Fruit fly (Drosophila melanogaster) whole organism, embryonic: Measurements from ENCODE around the gene Lsp2.

Experiments
- ATbp ChIP-seq: fragments of 200-800 bp; sonication (Bioruptor generic); optimal IDR thresholded peaks from 2 replicates; lab custom pipeline; 2017; ENCODE audit warnings: missing biosample characterization, mild to moderate bottlenecking, missing genetic modification characterization, missing genetic modification reagents
- Adf1 ChIP-seq: fragments of 200-800 bp; sonication (Bioruptor generic); IDR thresholded peaks from 2 replicates; pipeline ENCODE4 v1.3.6; 2022; ENCODE audit warnings: missing biosample characterization, missing genetic modification characterization
- Awh ChIP-seq: fragments of 200-800 bp; sonication (Bioruptor generic); IDR thresholded peaks from 2 replicates; pipeline ENCODE4, ENCODE4 v1.3.6; 2022; ENCODE audit warnings: missing biosample characterization, missing genetic modification characterization
- CG11504 ChIP-seq: fragments of 200-800 bp; sonication (Bioruptor generic); optimal IDR thresholded peaks from 3 replicates; lab custom pipeline; 2019; ENCODE audit warnings: missing biosample characterization, mild to moderate bottlenecking, missing genetic modification characterization, moderate library complexity
- CG11695 ChIP-seq: fragments of 200-800 bp; sonication (Bioruptor generic); IDR thresholded peaks from 3 replicates; pipeline ENCODE4 v1.3.6; 2022; ENCODE audit warnings: missing biosample characterization, missing genetic modification characterization
- CG12071 ChIP-seq: fragments of 200-800 bp; sonication (Bioruptor generic); optimal IDR thresholded peaks from 3 replicates; lab custom pipeline; 2018; ENCODE audit warnings: missing biosample characterization, mild to moderate bottlenecking, missing genetic modification characterization
- CG12769 ChIP-seq: fragments of 200-800 bp; sonication (Bioruptor generic); optimal IDR thresholded peaks from 2 replicates; lab custom pipeline; 2019; ENCODE audit warnings: missing biosample characterization, mild to moderate bottlenecking, missing genetic modification characterization, moderate library complexity
- CG13296 ChIP-seq: fragments of 200-800 bp; sonication (Bioruptor generic); optimal IDR thresholded peaks from 3 replicates; lab custom pipeline; 2018; ENCODE audit warnings: missing biosample characterization, mild to moderate bottlenecking, missing genetic modification characterization
- CG14014 ChIP-seq: fragments of 200-800 bp; sonication (Bioruptor generic); IDR thresholded peaks from 2 replicates; pipeline ENCODE4 v1.3.6; 2022; ENCODE audit warnings: missing biosample characterization, missing genetic modification characterization
- CG14667 ChIP-seq: fragments of 200-800 bp; sonication (Bioruptor generic); IDR thresholded peaks from 2 replicates; pipeline ENCODE4 v1.3.6; 2022; ENCODE audit warnings: missing biosample characterization, missing genetic modification characterization
- CG15514 ChIP-seq: fragments of 200-800 bp; sonication (Bioruptor generic); optimal IDR thresholded peaks from 3 replicates; lab custom pipeline; 2017; ENCODE audit warnings: missing biosample characterization, missing genetic modification characterization, mild to moderate bottlenecking, moderate library complexity, missing genetic modification reagents
- CG15601 ChIP-seq: fragments of 200-800 bp; sonication (Bioruptor generic); optimal IDR thresholded peaks from 3 replicates; lab custom pipeline; 2019; ENCODE audit warnings: missing biosample characterization, mild to moderate bottlenecking, missing genetic modification characterization, moderate library complexity
- CG16815 ChIP-seq: fragments of 200-800 bp; sonication (Bioruptor generic); optimal IDR thresholded peaks from 3 replicates; lab custom pipeline; 2017; ENCODE audit warnings: missing biosample characterization, mild to moderate bottlenecking, missing genetic modification characterization
- CG17186 ChIP-seq: fragments of 200-800 bp; sonication (Bioruptor generic); optimal IDR thresholded peaks from 3 replicates; lab custom pipeline; 2017; ENCODE audit warnings: missing biosample characterization, missing genetic modification reagents, missing genetic modification characterization
- CG2678 ChIP-seq: fragments of 200-800 bp; sonication (Bioruptor generic); optimal IDR thresholded peaks from 3 replicates; lab custom pipeline; 2019; ENCODE audit warnings: missing biosample characterization, mild to moderate bottlenecking, missing genetic modification characterization, moderate library complexity
- CG4328 ChIP-seq: fragments of 200-800 bp; sonication (Bioruptor generic); optimal IDR thresholded peaks from 3 replicates; lab custom pipeline; 2017; ENCODE audit warnings: missing biosample characterization, missing genetic modification reagents, missing genetic modification characterization
- CG6654 ChIP-seq: fragments of 200-800 bp; sonication (Bioruptor generic); optimal IDR thresholded peaks from 2 replicates; lab custom pipeline; 2017; ENCODE audit warnings: missing biosample characterization, mild to moderate bottlenecking, missing genetic modification characterization
- CG6813 ChIP-seq: fragments of 200-800 bp; sonication (Bioruptor generic); optimal IDR thresholded peaks from 2 replicates; lab custom pipeline; 2017; ENCODE audit warnings: missing biosample characterization, missing genetic modification characterization, mild to moderate bottlenecking, moderate library complexity, missing genetic modification reagents
- CG9817 ChIP-seq: fragments of 200-800 bp; sonication (Bioruptor generic); optimal IDR thresholded peaks from 2 replicates; lab custom pipeline; 2018; ENCODE audit warnings: missing biosample characterization, mild to moderate bottlenecking, missing genetic modification characterization, moderate library complexity
- CG9932 ChIP-seq: fragments of 200-800 bp; sonication (Bioruptor generic); IDR thresholded peaks from 2 replicates; pipeline ENCODE4 v1.3.6; 2022; ENCODE audit warnings: missing biosample characterization, missing genetic modification characterization
- D19A ChIP-seq: fragments of 200-800 bp; optimal IDR thresholded peaks from 3 replicates; lab custom pipeline; 2019; ENCODE audit warnings: missing biosample characterization, mild to moderate bottlenecking, missing genetic modification characterization, moderate library complexity
- Dek ChIP-seq: fragments of 200-800 bp; sonication (Bioruptor generic); optimal IDR thresholded peaks from 3 replicates; lab custom pipeline; 2019; ENCODE audit warnings: missing biosample characterization, mild to moderate bottlenecking, missing genetic modification characterization, moderate library complexity
- Ets97D ChIP-seq: fragments of 200-800 bp; sonication (Bioruptor generic); optimal IDR thresholded peaks from 3 replicates; lab custom pipeline; 2016; ENCODE audit warnings: missing biosample characterization, missing genetic modification characterization
- Mad ChIP-seq: fragments of 200-800 bp; sonication (Bioruptor generic); optimal IDR thresholded peaks from 2 replicates; lab custom pipeline; 2016; ENCODE audit warnings: missing biosample characterization, missing genetic modification characterization
- Rfx ChIP-seq: fragments of 200-800 bp; sonication (Bioruptor generic); IDR thresholded peaks from 2 replicates; pipeline ENCODE4 v1.3.6; 2022; ENCODE audit warnings: missing biosample characterization, missing genetic modification characterization
- Sry-δ ChIP-seq: fragments of 200-800 bp; sonication (Bioruptor generic); optimal IDR thresholded peaks from 2 replicates; lab custom pipeline; 2016; ENCODE audit warnings: missing biosample characterization, missing genetic modification characterization
- TFAM ChIP-seq: fragments of 200-800 bp; sonication (Bioruptor generic); optimal IDR thresholded peaks from 2 replicates; lab custom pipeline; 2017; ENCODE audit warnings: missing biosample characterization, missing genetic modification characterization, inconsistent platforms
- crol ChIP-seq: fragments of 200-800 bp; sonication (Bioruptor generic); IDR thresholded peaks from 2 replicates; pipeline ENCODE4 v1.3.6; 2022; ENCODE audit warnings: missing biosample characterization, missing genetic modification characterization
- danr ChIP-seq: fragments of 200-800 bp; sonication (Bioruptor generic); IDR thresholded peaks from 2 replicates; pipeline ENCODE4 v1.3.6; 2022; ENCODE audit warnings: missing biosample characterization, missing genetic modification characterization
- dm ChIP-seq: fragments of 200-800 bp; sonication (Bioruptor generic); optimal IDR thresholded peaks from 3 replicates; lab custom pipeline; 2016; ENCODE audit warnings: missing biosample characterization, missing genetic modification characterization
- exex ChIP-seq: fragments of 200-800 bp; sonication (Bioruptor generic); optimal IDR thresholded peaks from 4 replicates; lab custom pipeline; 2018; ENCODE audit warnings: missing biosample characterization, mild to moderate bottlenecking, missing genetic modification characterization, moderate library complexity
- eyg ChIP-seq: fragments of 200-800 bp; sonication (Bioruptor generic); optimal IDR thresholded peaks from 3 replicates; lab custom pipeline; 2016; ENCODE audit warnings: missing biosample characterization, missing genetic modification characterization
- fru ChIP-seq: fragments of >200 bp; optimal IDR thresholded peaks from 2 replicates; lab custom pipeline; 2017
- ftz-f1 ChIP-seq: fragments of 200-800 bp; sonication (Bioruptor generic); optimal IDR thresholded peaks from 2 replicates; lab custom pipeline; 2016; ENCODE audit warnings: missing biosample characterization, missing genetic modification characterization
- fu2 ChIP-seq: fragments of 200-800 bp; sonication (Bioruptor generic); optimal IDR thresholded peaks from 2 replicates; lab custom pipeline; 2016; ENCODE audit warnings: missing biosample characterization, missing genetic modification characterization
- ken ChIP-seq: fragments of 200-800 bp; sonication (Bioruptor generic); IDR thresholded peaks from 3 replicates; pipeline ENCODE4 v1.3.6; 2022; ENCODE audit warnings: missing biosample characterization, missing genetic modification characterization
- kni ChIP-seq: fragments of 200-800 bp; sonication (Bioruptor generic); optimal IDR thresholded peaks from 3 replicates; lab custom pipeline; 2017; ENCODE audit warnings: mild to moderate bottlenecking, missing biosample characterization, missing genetic modification reagents, missing genetic modification characterization
- knrl ChIP-seq: fragments of 200-800 bp; sonication (Bioruptor generic); IDR thresholded peaks from 3 replicates; pipeline ENCODE4 v1.3.6; 2022; ENCODE audit warnings: missing biosample characterization, missing genetic modification characterization; ENCODE audit not compliant: partially characterized antibody
- nerfin-1 ChIP-seq: fragments of 200-800 bp; sonication (Bioruptor generic); optimal IDR thresholded peaks from 3 replicates; lab custom pipeline; 2019; ENCODE audit warnings: missing biosample characterization, mild to moderate bottlenecking, missing genetic modification characterization, moderate library complexity
- nmo ChIP-seq: fragments of 200-800 bp; sonication (Bioruptor generic); optimal IDR thresholded peaks from 2 replicates; lab custom pipeline; 2018; ENCODE audit warnings: missing biosample characterization, mild to moderate bottlenecking, missing genetic modification characterization, moderate library complexity
- p53 ChIP-seq: fragments of 200-800 bp; sonication (Bioruptor generic); optimal IDR thresholded peaks from 2 replicates; lab custom pipeline; 2016; ENCODE audit warnings: missing biosample characterization, missing genetic modification characterization
- phol ChIP-seq: fragments of 200-800 bp; sonication (Bioruptor generic); optimal IDR thresholded peaks from 3 replicates; lab custom pipeline; 2018; ENCODE audit warnings: missing biosample characterization, mild to moderate bottlenecking, missing genetic modification characterization, moderate library complexity
- prd ChIP-seq, 3 experiments: fragments of >200 bp in 2 of 3; fragments of 200-800 bp in 1 of 3; sonication (Bioruptor generic) in 1 of 3; optimal IDR thresholded peaks in 2 of 3; IDR thresholded peaks in 1 of 3; 2 replicates in 2 of 3; 3 replicates in 1 of 3; pipeline versions ENCODE4 v1.3.6 to Lab custom; 2017 to 2022; ENCODE audit warnings: missing biosample characterization in 1 of 3, missing genetic modification characterization in 1 of 3
- pzg ChIP-seq: fragments of 200-800 bp; sonication (Bioruptor generic); optimal IDR thresholded peaks from 3 replicates; lab custom pipeline; 2018; ENCODE audit warnings: missing biosample characterization, mild to moderate bottlenecking, missing genetic modification characterization, moderate library complexity
- repo ChIP-seq: fragments of 200-800 bp; sonication (Bioruptor generic); optimal IDR thresholded peaks from 2 replicates; lab custom pipeline; 2016; ENCODE audit warnings: missing biosample characterization, missing genetic modification characterization
- run ChIP-seq: fragments of 200-800 bp; sonication (Bioruptor generic); optimal IDR thresholded peaks from 3 replicates; lab custom pipeline; 2018; ENCODE audit warnings: missing biosample characterization, mild to moderate bottlenecking, missing genetic modification characterization
- salm ChIP-seq: fragments of 200-800 bp; sonication (Bioruptor generic); optimal IDR thresholded peaks from 2 replicates; lab custom pipeline; 2018; ENCODE audit warnings: missing biosample characterization, mild to moderate bottlenecking, missing genetic modification characterization
- sqz ChIP-seq: fragments of 200-800 bp; sonication (Bioruptor generic); optimal IDR thresholded peaks from 3 replicates; lab custom pipeline; 2018; ENCODE audit warnings: missing biosample characterization, mild to moderate bottlenecking, missing genetic modification characterization
- sr ChIP-seq: fragments of 200-800 bp; sonication (Bioruptor generic); IDR thresholded peaks from 3 replicates; pipeline ENCODE4 v1.3.6; 2022; ENCODE audit warnings: missing biosample characterization, missing genetic modification characterization
- vfl ChIP-seq: fragments of 200-800 bp; sonication (Bioruptor generic); optimal IDR thresholded peaks from 2 replicates; lab custom pipeline; 2016; ENCODE audit warnings: missing biosample characterization, missing genetic modification characterization

The Lsp2 gene

dm6 chr3L:12124138-12124583, 5.0 kb upstream of the Lsp2 start (continued):
- no peak for TF ChIP-seq Sry-δ
- no peak for TF ChIP-seq eyg (GFP tag; lab: Kevin White, UChicago)
- TF ChIP-seq exex (tag; lab: Kevin White, UChicago): peak; percentile 61
- TF ChIP-seq dm: peak; percentile 35
- no peak for TF ChIP-seq TFAM (GFP tag; lab: Kevin White, UChicago)
- TF ChIP-seq fru: no peak
- TF ChIP-seq danr (GFP tag; lab: Robert Waterston, UW): no peak
- peak; percentile 30 for TF ChIP-seq CG13296 (GFP tag; lab: Kevin White, UChicago)
- no peak for TF ChIP-seq CG6813 (GFP tag; lab: Kevin White, UChicago)
- no peak for TF ChIP-seq p53 (GFP tag; lab: Kevin White, UChicago)
- peak; percentile 14 for TF ChIP-seq CG17186 (GFP tag; lab: Kevin White, UChicago)
- TF ChIP-seq CG15514 (GFP tag; lab: Kevin White, UChicago): peak; percentile 29
- peak; percentile 39; the same call in 1 of the 2 replicates for TF ChIP-seq Rfx
- peak; percentile 32; the same call in 1 of the 2 replicates for TF ChIP-seq CG9932 (GFP tag; lab: Robert Waterston, UW)
- TF ChIP-seq CG6654 (GFP tag; lab: Kevin White, UChicago): no peak
- peak; percentile 85 for TF ChIP-seq CG12769
- peak; percentile 43 for TF ChIP-seq salm (tag; lab: Kevin White, UChicago)
- TF ChIP-seq sr: peak; percentile 92; the same call in 2 of the 3 replicates
- TF ChIP-seq CG11504 (tag; lab: Kevin White, UChicago): peak; percentile 16
- peak; percentile 58 for TF ChIP-seq nerfin-1 (tag; lab: Kevin White, UChicago)
- TF ChIP-seq D19A: peak; percentile 13
- TF ChIP-seq CG9817 (tag; lab: Kevin White, UChicago): peak; percentile 23
- peak; percentile 98 for TF ChIP-seq crol (GFP tag; lab: Robert Waterston, UW)
- TF ChIP-seq repo (GFP tag; lab: Kevin White, UChicago): no peak
- TF ChIP-seq knrl (GFP tag; lab: Robert Waterston, UW): no peak; the same call in 2 of the 3 replicates
- no peak for TF ChIP-seq CG14667 (GFP tag; lab: Robert Waterston, UW)
- 0 out of 2 replicates have a peak, but pooled peaks have one; percentile 8 for TF ChIP-seq Awh
- TF ChIP-seq CG12071 (GFP tag; lab: Kevin White, UChicago): peak; percentile 88
- peak; percentile 73 for TF ChIP-seq Adf1
- TF ChIP-seq CG15601: peak; percentile 6
- TF ChIP-seq pzg (GFP tag; lab: Kevin White, UChicago): peak; percentile 42
- peak; percentile 74 for TF ChIP-seq kni (GFP tag; lab: Kevin White, UChicago)
- no peak for TF ChIP-seq CG16815 (GFP tag; lab: Kevin White, UChicago)
- peak; percentile 41 for TF ChIP-seq ftz-f1
- TF ChIP-seq Dek (tag; lab: Kevin White, UChicago): peak; percentile 21
- TF ChIP-seq phol (tag; lab: Kevin White, UChicago): peak; percentile 84
- TF ChIP-seq run (tag; lab: Kevin White, UChicago): peak; percentile 13
- TF ChIP-seq CG2678 (tag; lab: Kevin White, UChicago): no peak
- TF ChIP-seq fu2 (GFP tag; lab: Kevin White, UChicago): no peak
- TF ChIP-seq nmo (GFP tag; lab: Kevin White, UChicago): peak; percentile 36
- no peak for TF ChIP-seq vfl (GFP tag; lab: Kevin White, UChicago)
- no peak for TF ChIP-seq ATbp
- TF ChIP-seq sqz (GFP tag; lab: Kevin White, UChicago): peak; percentile 28
- TF ChIP-seq CG11695 (GFP tag; lab: Robert Waterston, UW): no peak
- 0 out of 3 replicates have a peak, but pooled peaks have one; percentile 25 for TF ChIP-seq ken (GFP tag; lab: Robert Waterston, UW)
- no peak for TF ChIP-seq Mad (GFP tag; lab: Kevin White, UChicago)
- TF ChIP-seq CG4328 (GFP tag; lab: Kevin White, UChicago): peak; percentile 4
- TF ChIP-seq prd (optimal IDR thresholded peaks at IDR 0.05; lab: Kevin White, UChicago): no peak
- no peak for TF ChIP-seq prd (GFP tag; IDR thresholded peaks at IDR 0.05; lab: Robert Waterston, UW)
- TF ChIP-seq Ets97D (GFP tag; lab: Kevin White, UChicago): no peak
- TF ChIP-seq CG14014 (GFP tag; lab: Robert Waterston, UW): peak; percentile 7; the same call in 1 of the 2 replicates
